Fruit fly (Drosophila melanogaster): ENCODE results near the gene CapaR.

DNA sequence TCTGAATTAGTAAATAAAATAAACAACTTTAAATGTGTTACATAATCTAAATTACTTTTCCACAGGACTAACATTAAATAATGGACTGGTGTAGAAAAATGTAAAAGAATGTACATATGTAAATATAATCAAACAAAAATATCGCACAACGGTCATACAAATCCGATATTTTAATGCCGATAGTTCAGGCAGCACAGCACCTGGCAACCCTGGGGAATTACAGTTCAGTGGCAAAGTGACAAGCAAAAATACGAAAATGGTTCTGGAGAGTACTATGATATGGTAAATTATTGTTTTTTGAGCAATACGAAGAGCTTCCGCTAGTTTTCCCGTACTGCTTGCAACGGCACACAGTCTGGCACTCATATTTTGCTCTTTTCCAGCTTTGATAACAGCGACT, 25.1 kb downstream of the CapaR start, which contains the start of gene Rpn10:
- TF ChIP-seq pan (optimal IDR thresholded peaks at IDR 0.05) (no peak), CG8478 (optimal IDR thresholded peaks at IDR 0.05) (no peak), psq (optimal IDR thresholded peaks at IDR 0.05) (no peak), Dll (optimal IDR thresholded peaks at IDR 0.05) (no peak), usp (GFP tag; optimal IDR thresholded peaks at IDR 0.05) (no peak)

Measured in whole organism.